Worm (Caenorhabditis elegans) whole organism, L1 larva: Measurements from ENCODE around the gene C04A11.1.
A peak's percentile ranks its signal among the peaks of the same experiment; 100 is the strongest.

Experiments
- C04F5.9 ChIP-seq: sonication (generic microtip); optimal IDR thresholded peaks from 2 replicates; lab custom pipeline; 2016; ENCODE audit warnings: missing genetic modification characterization, missing compliant biosample characterization
- C16A3.4 ChIP-seq: fragments of 150-350 bp; optimal IDR thresholded peaks from 2 replicates; lab custom pipeline; 2014; ENCODE audit warnings: missing biosample characterization, missing genetic modification characterization
- F16B12.6 ChIP-seq: fragments of 150-350 bp; optimal IDR thresholded peaks from 2 replicates; lab custom pipeline; 2014; ENCODE audit warnings: missing biosample characterization, missing genetic modification characterization
- alr-1 ChIP-seq: fragments of 200-800 bp; sonication (Bioruptor generic); optimal IDR thresholded peaks from 2 replicates; lab custom pipeline; 2018; ENCODE audit warnings: borderline replicate concordance, mild to moderate bottlenecking, missing genetic modification characterization, missing compliant biosample characterization
- ama-1 ChIP-seq: fragments of 150-350 bp; optimal IDR thresholded peaks from 2 replicates; lab custom pipeline; 2014
- blmp-1 ChIP-seq: fragments of 150-350 bp; optimal IDR thresholded peaks from 2 replicates; lab custom pipeline; 2014; ENCODE audit warnings: missing biosample characterization, missing genetic modification characterization
- ceh-63 ChIP-seq: fragments of 200-800 bp; sonication (Bioruptor generic); optimal IDR thresholded peaks from 2 replicates; lab custom pipeline; 2018; ENCODE audit warnings: mild to moderate bottlenecking, missing genetic modification characterization, missing compliant biosample characterization
- ceh-8 ChIP-seq: fragments of 200-800 bp; sonication (Bioruptor generic); optimal IDR thresholded peaks from 2 replicates; lab custom pipeline; 2018; ENCODE audit warnings: mild to moderate bottlenecking, missing genetic modification characterization, moderate library complexity, missing compliant biosample characterization
- ceh-90 ChIP-seq: sonication (generic microtip); optimal IDR thresholded peaks from 2 replicates; lab custom pipeline; 2016; ENCODE audit warnings: missing genetic modification characterization, missing compliant biosample characterization
- ces-1 ChIP-seq: fragments of 150-350 bp; optimal IDR thresholded peaks from 2 replicates; lab custom pipeline; 2014; ENCODE audit warnings: missing biosample characterization, missing genetic modification reagents, missing genetic modification characterization
- dpl-1 ChIP-seq, 3 experiments: fragments of 150-350 bp in 2 of 3; sonication (generic microtip) in 1 of 3; optimal IDR thresholded peaks; 2 replicates each; lab custom pipeline; 2014 to 2017; ENCODE audit warnings: missing biosample characterization in 3 of 3, missing genetic modification characterization in 3 of 3, missing genetic modification reagents in 3 of 3
- dsc-1 ChIP-seq: sonication (generic microtip); optimal IDR thresholded peaks from 2 replicates; lab custom pipeline; 2016; ENCODE audit warnings: mild to moderate bottlenecking, missing genetic modification characterization, missing compliant biosample characterization
- efl-3 ChIP-seq: fragments of 200-800 bp; sonication (Bioruptor generic); optimal IDR thresholded peaks from 2 replicates; lab custom pipeline; 2018; ENCODE audit warnings: mild to moderate bottlenecking, missing genetic modification characterization, missing compliant biosample characterization
- egl-13 ChIP-seq: sonication (generic microtip); optimal IDR thresholded peaks from 2 replicates; lab custom pipeline; 2016; ENCODE audit warnings: missing genotype, missing genetic modification reagents, missing genetic modification characterization, missing compliant biosample characterization
- elt-2 ChIP-seq: sonication (generic microtip); optimal IDR thresholded peaks from 2 replicates; lab custom pipeline; 2016; ENCODE audit warnings: missing genetic modification characterization, mild to moderate bottlenecking, inconsistent platforms, missing compliant biosample characterization, missing genetic modification reagents
- elt-3 ChIP-seq, 6 experiments: fragments of 150-350 bp in 1 of 6; sonication (generic microtip); optimal IDR thresholded peaks; 2 replicates each; lab custom pipeline; 2017 to 2018; ENCODE audit warnings: missing biosample characterization in 6 of 6, missing genetic modification characterization in 6 of 6, inconsistent platforms in 1 of 6
- fkh-10 ChIP-seq: sonication (generic microtip); optimal IDR thresholded peaks from 2 replicates; lab custom pipeline; 2017; ENCODE audit warnings: missing biosample characterization, missing genetic modification reagents, missing genetic modification characterization
- grh-1 ChIP-seq: fragments of 200-800 bp; sonication (Bioruptor generic); IDR thresholded peaks from 2 replicates; pipeline ENCODE4 v1.3.6; 2022; ENCODE audit warnings: missing genetic modification reagents, missing genetic modification characterization, missing compliant biosample characterization
- hlh-4 ChIP-seq: sonication (generic microtip); optimal IDR thresholded peaks from 2 replicates; lab custom pipeline; 2016; ENCODE audit warnings: mild to moderate bottlenecking, missing genetic modification characterization, missing compliant biosample characterization
- hpl-2 ChIP-seq: fragments of 150-350 bp; optimal IDR thresholded peaks from 2 replicates; lab custom pipeline; 2014; ENCODE audit warnings: missing biosample characterization, missing genetic modification reagents, missing genetic modification characterization
- irx-1 ChIP-seq: sonication (generic microtip); optimal IDR thresholded peaks from 2 replicates; lab custom pipeline; 2016; ENCODE audit warnings: missing genetic modification characterization, missing compliant biosample characterization
- isw-1 ChIP-seq: fragments of 200-800 bp; sonication (Bioruptor generic); IDR thresholded peaks from 2 replicates; pipeline ENCODE4 v1.3.6; 2022; ENCODE audit warnings: missing genetic modification characterization, missing compliant biosample characterization
- jun-1 ChIP-seq: fragments of 150-350 bp; optimal IDR thresholded peaks from 2 replicates; lab custom pipeline; 2014; ENCODE audit warnings: missing biosample characterization, missing genetic modification reagents, missing genetic modification characterization
- lin-14 ChIP-seq: fragments of 200-800 bp; sonication (Bioruptor generic); optimal IDR thresholded peaks from 2 replicates; lab custom pipeline; 2018; ENCODE audit warnings: mild to moderate bottlenecking, missing genetic modification characterization, moderate library complexity, missing compliant biosample characterization
- lin-35 ChIP-seq, 2 experiments: fragments of 150-350 bp; optimal IDR thresholded peaks; 2 replicates each; lab custom pipeline; 2014; ENCODE audit warnings: missing biosample characterization in 2 of 2, missing genetic modification characterization in 2 of 2, missing genetic modification reagents in 2 of 2
- lsy-2 ChIP-seq, 2 experiments: fragments of 150-350 bp; optimal IDR thresholded peaks; 2 replicates each; lab custom pipeline; 2014; ENCODE audit warnings: missing biosample characterization in 2 of 2, missing genetic modification characterization in 2 of 2
- mef-2 ChIP-seq: fragments of 150-350 bp; optimal IDR thresholded peaks from 2 replicates; lab custom pipeline; 2014; ENCODE audit warnings: missing biosample characterization, missing genetic modification characterization
- nhr-11 ChIP-seq: fragments of 150-350 bp; optimal IDR thresholded peaks from 2 replicates; lab custom pipeline; 2014; ENCODE audit warnings: missing biosample characterization, missing genetic modification characterization
- nhr-19 ChIP-seq: fragments of 200-800 bp; sonication (Bioruptor generic); conservative IDR thresholded peaks from 2 replicates; pipeline ENCODE4 v1.3.6; 2022; ENCODE audit warnings: missing genetic modification characterization, missing compliant biosample characterization
- nhr-28 ChIP-seq: fragments of 150-350 bp; optimal IDR thresholded peaks from 2 replicates; lab custom pipeline; 2014; ENCODE audit warnings: missing biosample characterization, missing genetic modification characterization
- nhr-47 ChIP-seq: sonication (generic microtip); optimal IDR thresholded peaks from 2 replicates; lab custom pipeline; 2016; ENCODE audit warnings: mild to moderate bottlenecking, missing genetic modification characterization, moderate library complexity, missing compliant biosample characterization
- nhr-71 ChIP-seq: sonication (generic microtip); optimal IDR thresholded peaks from 2 replicates; lab custom pipeline; 2016; ENCODE audit warnings: mild to moderate bottlenecking, missing genetic modification characterization, moderate library complexity, missing compliant biosample characterization
- nhr-76 ChIP-seq: sonication (generic microtip); optimal IDR thresholded peaks from 2 replicates; lab custom pipeline; 2017; ENCODE audit warnings: missing biosample characterization, missing genetic modification characterization
- nhr-77 ChIP-seq: fragments of 150-350 bp; optimal IDR thresholded peaks from 2 replicates; lab custom pipeline; 2014; ENCODE audit warnings: missing biosample characterization, missing genetic modification characterization
- nhr-90 ChIP-seq: sonication (generic microtip); optimal IDR thresholded peaks from 2 replicates; lab custom pipeline; 2016; ENCODE audit warnings: mild to moderate bottlenecking, missing genetic modification characterization, missing compliant biosample characterization; ENCODE audit not compliant: poor library complexity
- pag-3 ChIP-seq: sonication (generic microtip); optimal IDR thresholded peaks from 2 replicates; lab custom pipeline; 2017; ENCODE audit warnings: missing genetic modification characterization, mild to moderate bottlenecking, missing compliant biosample characterization, antibody characterized with exemption, borderline replicate concordance; ENCODE audit not compliant: insufficient read depth
- pax-3 ChIP-seq: fragments of 200-800 bp; sonication (Bioruptor generic); optimal IDR thresholded peaks from 2 replicates; lab custom pipeline; 2018; ENCODE audit warnings: mild to moderate bottlenecking, missing genetic modification characterization, moderate library complexity, missing compliant biosample characterization
- skn-1 ChIP-seq: fragments of 150-350 bp; optimal IDR thresholded peaks from 2 replicates; lab custom pipeline; 2014; ENCODE audit warnings: missing biosample characterization, missing genetic modification characterization
- snpc-4 ChIP-seq: fragments of 150-350 bp; optimal IDR thresholded peaks from 2 replicates; lab custom pipeline; 2014; ENCODE audit warnings: missing biosample characterization, missing genetic modification characterization
- snu-23 ChIP-seq: sonication (generic microtip); optimal IDR thresholded peaks from 2 replicates; lab custom pipeline; 2016; ENCODE audit warnings: missing genetic modification characterization, missing compliant biosample characterization
- sup-37 ChIP-seq: fragments of 200-800 bp; sonication (Bioruptor generic); optimal IDR thresholded peaks from 2 replicates; lab custom pipeline; 2018; ENCODE audit warnings: mild to moderate bottlenecking, missing genetic modification characterization, missing compliant biosample characterization
- tbx-2 ChIP-seq: sonication (generic microtip); optimal IDR thresholded peaks from 2 replicates; lab custom pipeline; 2016; ENCODE audit warnings: missing genetic modification characterization, missing compliant biosample characterization
- unc-30 ChIP-seq: sonication (generic microtip); optimal IDR thresholded peaks from 2 replicates; lab custom pipeline; 2017; ENCODE audit warnings: missing biosample characterization, missing genetic modification characterization
- unc-98 ChIP-seq: fragments of 200-800 bp; sonication (Bioruptor generic); IDR thresholded peaks from 2 replicates; pipeline ENCODE4 v1.3.6; 2022; ENCODE audit warnings: missing genetic modification characterization, missing compliant biosample characterization
- vab-15 ChIP-seq: sonication (generic microtip); optimal IDR thresholded peaks from 2 replicates; lab custom pipeline; 2017; ENCODE audit warnings: missing genotype, mild to moderate bottlenecking, missing genetic modification characterization, missing compliant biosample characterization
- xbp-1 ChIP-seq: sonication (generic microtip); optimal IDR thresholded peaks from 2 replicates; lab custom pipeline; 2016; ENCODE audit warnings: missing genetic modification characterization, missing compliant biosample characterization
- zag-1 ChIP-seq: fragments of 150-350 bp; optimal IDR thresholded peaks from 2 replicates; lab custom pipeline; 2014; ENCODE audit warnings: missing biosample characterization, missing genetic modification characterization
- ztf-11 ChIP-seq, 2 experiments: sonication (generic microtip); optimal IDR thresholded peaks; 2 replicates each; lab custom pipeline; 2016 to 2017; ENCODE audit warnings: missing genetic modification characterization in 2 of 2, missing biosample characterization in 1 of 2, missing compliant biosample characterization in 1 of 2
- ztf-4 ChIP-seq: fragments of 150-350 bp; optimal IDR thresholded peaks from 2 replicates; lab custom pipeline; 2014; ENCODE audit warnings: missing biosample characterization, missing genetic modification characterization

Gene C04A11.1

DNA sequence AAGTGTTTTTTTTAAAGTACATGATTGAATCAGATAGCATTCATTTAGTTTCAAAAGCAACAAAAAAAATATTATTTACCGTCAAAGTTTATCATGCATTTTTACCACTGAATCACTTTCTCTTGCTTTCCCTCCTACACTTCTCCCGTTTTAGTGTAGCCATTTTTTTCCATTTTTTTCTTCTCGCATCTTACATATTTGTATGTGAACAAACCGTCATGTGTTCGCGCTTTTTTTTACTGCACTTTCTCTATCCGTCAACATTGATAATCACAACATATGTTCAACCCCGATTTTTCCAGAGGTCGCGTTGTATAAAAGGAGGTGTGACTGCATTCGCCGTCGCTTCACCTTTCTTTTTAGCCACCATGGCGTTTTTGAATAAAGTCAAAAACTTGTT, 16.6 kb downstream of the C04A11.1 start, which contains the start of gene gck-4:
TSS of gene gck-4 (plus strand) at position 301 of the 400 bp plus-strand sequence.
- no peak for TF ChIP-seq jun-1 (tag; lab: Kevin White, UChicago)
- TF ChIP-seq blmp-1 (tag; lab: Kevin White, UChicago): peak; percentile 21
- TF ChIP-seq, all 84 proteins: peak for 1

DNA sequence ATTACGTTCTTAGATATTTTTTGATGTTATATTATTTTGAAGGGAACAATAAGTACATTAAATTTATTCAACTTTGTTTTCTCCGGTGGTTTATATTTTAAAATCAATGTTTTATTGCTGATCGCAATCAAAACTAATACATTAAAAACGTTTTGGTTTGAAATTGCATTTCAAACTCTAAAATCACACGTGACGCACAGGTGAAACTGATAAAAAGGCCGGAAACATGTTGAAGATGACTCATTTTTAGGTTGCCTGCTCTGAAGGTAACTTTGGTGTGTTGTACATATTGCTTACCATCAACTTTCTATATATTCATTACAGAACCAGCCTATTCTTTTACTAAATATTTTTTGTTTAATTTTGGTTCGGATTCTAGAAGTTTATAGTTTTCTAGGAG, 25.4 kb downstream of the C04A11.1 start:
- TF ChIP-seq unc-98 (no peak), nhr-71 (tag; lab: Kevin White, UChicago) (no peak), lin-35 (GFP tag; optimal IDR thresholded peaks at IDR 0.05; lab: Kevin White, UChicago) (peak in 1 of 2 experiments; percentile 15), ztf-11 (tag; optimal IDR thresholded peaks at IDR 0.05; lab: Kevin White, UChicago) (no peak), snpc-4 (tag; lab: Kevin White, UChicago) (no peak), dsc-1 (no peak), efl-3 (GFP tag; lab: Kevin White, UChicago) (no peak), elt-2 (peak; percentile 50)

DNA sequence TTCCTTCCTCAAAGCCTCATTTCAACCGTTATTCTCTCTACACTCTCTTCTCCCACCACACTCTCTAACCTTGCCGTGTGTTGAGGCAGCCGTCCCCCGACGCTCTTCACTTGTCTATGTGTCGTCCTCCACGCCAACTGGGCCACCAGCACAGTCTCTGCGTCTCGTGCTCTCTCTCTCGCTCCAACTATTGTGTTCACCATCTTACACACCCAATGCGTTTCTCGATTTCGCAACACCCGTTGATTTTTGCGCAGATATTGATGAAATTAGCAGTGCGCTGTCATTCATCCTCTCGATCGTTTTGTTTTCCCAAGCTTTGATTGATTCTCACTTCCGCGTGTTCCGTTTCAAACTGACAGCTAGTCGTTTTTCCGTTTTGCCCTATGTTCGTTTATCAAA, 26.8 kb downstream of the C04A11.1 start:
- TF ChIP-seq lsy-2 (tag; optimal IDR thresholded peaks at IDR 0.05; lab: Kevin White, UChicago) (peak in 1 of 2 experiments; percentile 33), nhr-47 (peak; percentile 60), sup-37 (GFP tag; lab: Kevin White, UChicago) (no peak), F16B12.6 (tag; lab: Kevin White, UChicago) (no peak), pag-3 (tag; lab: Kevin White, UChicago) (no peak), mef-2 (tag; lab: Kevin White, UChicago) (no peak), skn-1 (tag; lab: Kevin White, UChicago) (peak; percentile 59), lin-14 (peak; percentile 91), ceh-90 (no peak), ama-1 (lab: Kevin White, UChicago) (no peak), snu-23 (GFP tag; lab: Kevin White, UChicago) (peak; percentile 65), fkh-10 (peak; percentile 36), ceh-63 (GFP tag; lab: Kevin White, UChicago) (no peak), unc-98 (no peak), elt-3 (tag; optimal IDR thresholded peaks at IDR 0.05; lab: Kevin White, UChicago) (no peak), xbp-1 (tag; lab: Kevin White, UChicago) (peak; percentile 8), ztf-4 (tag; lab: Kevin White, UChicago) (peak; percentile 52), ceh-8 (GFP tag; lab: Kevin White, UChicago) (no peak), nhr-28 (no peak), irx-1 (tag; lab: Kevin White, UChicago) (no peak), vab-15 (tag; lab: Kevin White, UChicago) (no peak), isw-1 (GFP tag; lab: Robert Waterston, UW) (peak; percentile 29), egl-13 (tag; lab: Kevin White, UChicago) (no peak), nhr-19 (GFP tag; lab: Robert Waterston, UW) (no peak; the same call in 1 of the 2 replicates), nhr-11 (tag; lab: Kevin White, UChicago) (no peak), ces-1 (GFP tag; lab: Kevin White, UChicago) (no peak), zag-1 (no peak), pax-3 (tag; lab: Kevin White, UChicago) (no peak), snpc-4 (tag; lab: Kevin White, UChicago) (peak; percentile 31), tbx-2 (tag; lab: Kevin White, UChicago) (peak; percentile 57), grh-1 (GFP tag; lab: Robert Waterston, UW) (no peak), dpl-1 (GFP tag; optimal IDR thresholded peaks at IDR 0.05; lab: Kevin White, UChicago) (no peak), C04F5.9 (tag; lab: Kevin White, UChicago) (no peak), efl-3 (GFP tag; lab: Kevin White, UChicago) (no peak), hlh-4 (tag; lab: Kevin White, UChicago) (no peak), nhr-90 (tag; lab: Kevin White, UChicago) (no peak), nhr-76 (tag; lab: Kevin White, UChicago) (no peak), alr-1 (no peak), C16A3.4 (tag; lab: Kevin White, UChicago) (no peak), hpl-2 (GFP tag; lab: Kevin White, UChicago) (no peak), unc-30 (tag; lab: Kevin White, UChicago) (no peak), nhr-77 (no peak)
